Fruit fly (Drosophila melanogaster) whole organism, embryonic: ENCODE results near the gene Cpr.

Source experiments
- Bdp1 ChIP-seq: fragments of 200-800 bp; sonication (Bioruptor generic); optimal IDR thresholded peaks from 3 replicates; lab custom pipeline; 2016; ENCODE audit warnings: missing biosample characterization, missing genetic modification characterization
- Bteb2 ChIP-seq: fragments of 200-800 bp; sonication (Bioruptor generic); optimal IDR thresholded peaks from 2 replicates; lab custom pipeline; 2016; ENCODE audit warnings: missing biosample characterization, missing genetic modification characterization
- C15 ChIP-seq: fragments of 200-800 bp; sonication (Bioruptor generic); IDR thresholded peaks from 3 replicates; pipeline ENCODE4 v1.3.6; 2022; ENCODE audit warnings: missing biosample characterization, missing genetic modification characterization
- CG10366 ChIP-seq: fragments of 200-800 bp; sonication (Bioruptor generic); IDR thresholded peaks from 2 replicates; pipeline ENCODE4 v1.3.6; 2022; ENCODE audit warnings: missing biosample characterization, missing genetic modification characterization
- CG10462 ChIP-seq: fragments of 200-800 bp; sonication (Bioruptor generic); optimal IDR thresholded peaks from 2 replicates; lab custom pipeline; 2016; ENCODE audit warnings: missing biosample characterization, missing genetic modification characterization
- CG10654 ChIP-seq: fragments of 200-800 bp; sonication (Bioruptor generic); optimal IDR thresholded peaks from 2 replicates; lab custom pipeline; 2016; ENCODE audit warnings: missing biosample characterization, missing genetic modification characterization
- CG10959 ChIP-seq: fragments of 200-800 bp; sonication (Bioruptor generic); IDR thresholded peaks from 2 replicates; pipeline ENCODE4 v1.3.6; 2022; ENCODE audit warnings: missing biosample characterization, missing genetic modification characterization
- CG11247 ChIP-seq: fragments of 200-800 bp; sonication (Bioruptor generic); IDR thresholded peaks from 2 replicates; pipeline ENCODE4 v1.3.6; 2022; ENCODE audit warnings: missing biosample characterization, missing genetic modification characterization
- CG14050 ChIP-seq: fragments of 200-800 bp; sonication (Bioruptor generic); IDR thresholded peaks from 3 replicates; pipeline ENCODE4 v1.3.6; 2022; ENCODE audit warnings: missing biosample characterization, missing genetic modification characterization
- CG14965 ChIP-seq: fragments of 200-800 bp; sonication (Bioruptor generic); optimal IDR thresholded peaks from 2 replicates; lab custom pipeline; 2016; ENCODE audit warnings: missing biosample characterization, missing genetic modification characterization, borderline replicate concordance
- CG1602 ChIP-seq: fragments of 200-800 bp; sonication (Bioruptor generic); optimal IDR thresholded peaks from 3 replicates; lab custom pipeline; 2016; ENCODE audit warnings: missing biosample characterization, missing genetic modification characterization
- CG16813 ChIP-seq: fragments of 200-800 bp; sonication (Bioruptor generic); IDR thresholded peaks from 3 replicates; pipeline ENCODE4 v1.3.6; 2022; ENCODE audit warnings: missing biosample characterization, missing genetic modification characterization; ENCODE audit not compliant: partially characterized antibody
- CG18599 ChIP-seq: fragments of 200-800 bp; sonication (Bioruptor generic); optimal IDR thresholded peaks from 3 replicates; lab custom pipeline; 2017; ENCODE audit warnings: missing biosample characterization, missing genetic modification characterization, mild to moderate bottlenecking, moderate library complexity, missing genetic modification reagents
- CG2116 ChIP-seq: fragments of 200-800 bp; sonication (Bioruptor generic); optimal IDR thresholded peaks from 3 replicates; lab custom pipeline; 2018; ENCODE audit warnings: missing biosample characterization, mild to moderate bottlenecking, missing genetic modification characterization
- CG2889 ChIP-seq: fragments of 200-800 bp; sonication (Bioruptor generic); IDR thresholded peaks from 3 replicates; pipeline ENCODE4 v1.3.6; 2022; ENCODE audit warnings: missing biosample characterization, missing genetic modification characterization
- CG3995 ChIP-seq: fragments of 200-800 bp; sonication (Bioruptor generic); optimal IDR thresholded peaks from 3 replicates; lab custom pipeline; 2016; ENCODE audit warnings: missing biosample characterization, missing genetic modification characterization
- CG5245 ChIP-seq: fragments of 200-800 bp; sonication (Bioruptor generic); optimal IDR thresholded peaks from 3 replicates; lab custom pipeline; 2016; ENCODE audit warnings: missing biosample characterization, missing genetic modification characterization
- CG6813 ChIP-seq: fragments of 200-800 bp; sonication (Bioruptor generic); optimal IDR thresholded peaks from 2 replicates; lab custom pipeline; 2017; ENCODE audit warnings: missing biosample characterization, missing genetic modification characterization, mild to moderate bottlenecking, moderate library complexity, missing genetic modification reagents
- CG7372 ChIP-seq: fragments of 200-800 bp; sonication (Bioruptor generic); IDR thresholded peaks from 2 replicates; pipeline ENCODE4 v1.3.6; 2022; ENCODE audit warnings: missing biosample characterization, missing genetic modification characterization
- CG8765 ChIP-seq: fragments of 200-800 bp; sonication (Bioruptor generic); IDR thresholded peaks from 2 replicates; pipeline ENCODE4 v1.3.6; 2022; ENCODE audit warnings: missing biosample characterization, missing genetic modification characterization
- CG8944 ChIP-seq: fragments of 200-800 bp; sonication (Bioruptor generic); optimal IDR thresholded peaks from 3 replicates; lab custom pipeline; 2016; ENCODE audit warnings: missing biosample characterization, missing genetic modification characterization
- Dip3 ChIP-seq: fragments of 200-800 bp; sonication (Bioruptor generic); optimal IDR thresholded peaks from 3 replicates; lab custom pipeline; 2016; ENCODE audit warnings: missing biosample characterization, missing genetic modification characterization
- Dref ChIP-seq: fragments of 200-800 bp; sonication (Bioruptor generic); IDR thresholded peaks from 2 replicates; pipeline ENCODE4 v1.3.6; 2022; ENCODE audit warnings: missing biosample characterization, missing genetic modification characterization
- Eip74EF ChIP-seq, 2 experiments: fragments of 200-800 bp in 1 of 2; fragments of >200 bp in 1 of 2; sonication (Bioruptor generic) in 1 of 2; optimal IDR thresholded peaks; 2 replicates each; lab custom pipeline; 2017 to 2019; ENCODE audit warnings: missing biosample characterization in 2 of 2, missing genetic modification characterization in 2 of 2, mild to moderate bottlenecking in 1 of 2, moderate library complexity in 1 of 2
- Hr78 ChIP-seq, 2 experiments: fragments of 200-800 bp in 1 of 2; fragments of >200 bp in 1 of 2; sonication (Bioruptor generic) in 1 of 2; optimal IDR thresholded peaks; 2 replicates each; lab custom pipeline; 2017 to 2019; ENCODE audit warnings: missing biosample characterization in 2 of 2, missing genetic modification characterization in 2 of 2, mild to moderate bottlenecking in 1 of 2, moderate library complexity in 1 of 2
- MBD-R2 ChIP-seq: fragments of 200-800 bp; sonication (Bioruptor generic); IDR thresholded peaks from 2 replicates; pipeline ENCODE4 v1.3.6; 2022; ENCODE audit warnings: missing biosample characterization, missing genetic modification characterization
- NC2β ChIP-seq: fragments of 200-800 bp; sonication (Bioruptor generic); optimal IDR thresholded peaks from 2 replicates; lab custom pipeline; 2016; ENCODE audit warnings: missing biosample characterization, missing genetic modification characterization
- Opbp ChIP-seq: fragments of 200-800 bp; sonication (Bioruptor generic); IDR thresholded peaks from 3 replicates; pipeline ENCODE4 v1.3.6; 2022; ENCODE audit warnings: missing biosample characterization, missing genetic modification characterization; ENCODE audit not compliant: partially characterized antibody
- Optix ChIP-seq: fragments of 200-800 bp; sonication (Bioruptor generic); IDR thresholded peaks from 3 replicates; pipeline ENCODE4 v1.3.6; 2022; ENCODE audit warnings: missing biosample characterization, missing genetic modification characterization
- Xrp1 ChIP-seq: fragments of 200-800 bp; sonication (Bioruptor generic); IDR thresholded peaks from 2 replicates; pipeline ENCODE4 v1.3.6; 2022; ENCODE audit warnings: missing biosample characterization, missing genetic modification characterization
- bcd ChIP-seq: fragments of 200-800 bp; sonication (Bioruptor generic); optimal IDR thresholded peaks from 2 replicates; lab custom pipeline; 2017; ENCODE audit warnings: missing biosample characterization, mild to moderate bottlenecking, missing genetic modification characterization
- chif ChIP-seq, 2 experiments: fragments of 200-800 bp; sonication (Bioruptor generic); optimal IDR thresholded peaks; 3 replicates each; lab custom pipeline; 2016; ENCODE audit warnings: missing biosample characterization in 2 of 2, missing genetic modification characterization in 2 of 2
- crc ChIP-seq: fragments of 200-800 bp; sonication (Bioruptor generic); optimal IDR thresholded peaks from 2 replicates; lab custom pipeline; 2016; ENCODE audit warnings: missing biosample characterization, missing genetic modification characterization
- crol ChIP-seq: fragments of 200-800 bp; sonication (Bioruptor generic); IDR thresholded peaks from 2 replicates; pipeline ENCODE4 v1.3.6; 2022; ENCODE audit warnings: missing biosample characterization, missing genetic modification characterization
- dimm ChIP-seq: fragments of 200-800 bp; sonication (Bioruptor generic); IDR thresholded peaks from 2 replicates; pipeline ENCODE4 v1.3.6; 2022; ENCODE audit warnings: missing biosample characterization, missing genetic modification characterization
- exex ChIP-seq: fragments of 200-800 bp; sonication (Bioruptor generic); optimal IDR thresholded peaks from 4 replicates; lab custom pipeline; 2018; ENCODE audit warnings: missing biosample characterization, mild to moderate bottlenecking, missing genetic modification characterization, moderate library complexity
- fd96Cb ChIP-seq: fragments of 200-800 bp; sonication (Bioruptor generic); optimal IDR thresholded peaks from 2 replicates; lab custom pipeline; 2018; ENCODE audit warnings: missing biosample characterization, mild to moderate bottlenecking, missing genetic modification characterization, moderate library complexity
- fu2 ChIP-seq: fragments of 200-800 bp; sonication (Bioruptor generic); optimal IDR thresholded peaks from 2 replicates; lab custom pipeline; 2016; ENCODE audit warnings: missing biosample characterization, missing genetic modification characterization
- h ChIP-seq: fragments of >200 bp; optimal IDR thresholded peaks from 2 replicates; lab custom pipeline; 2017
- hkb ChIP-seq, 2 experiments: fragments of 200-800 bp in 1 of 2; fragments of >200 bp in 1 of 2; sonication (Bioruptor generic) in 1 of 2; IDR thresholded peaks in 1 of 2; optimal IDR thresholded peaks in 1 of 2; 2 replicates each; pipeline versions ENCODE4 v1.3.6 to Lab custom; 2017 to 2022; ENCODE audit warnings: missing biosample characterization in 1 of 2, missing genetic modification characterization in 1 of 2
- mam ChIP-seq: fragments of 200-800 bp; sonication (Bioruptor generic); optimal IDR thresholded peaks from 3 replicates; lab custom pipeline; 2016; ENCODE audit warnings: missing biosample characterization, missing genetic modification characterization
- odd ChIP-seq: fragments of 200-800 bp; sonication (Bioruptor generic); optimal IDR thresholded peaks from 2 replicates; lab custom pipeline; 2017; ENCODE audit warnings: missing biosample characterization, mild to moderate bottlenecking, missing genetic modification characterization
- pzg ChIP-seq: fragments of 200-800 bp; sonication (Bioruptor generic); optimal IDR thresholded peaks from 3 replicates; lab custom pipeline; 2018; ENCODE audit warnings: missing biosample characterization, mild to moderate bottlenecking, missing genetic modification characterization, moderate library complexity
- schlank ChIP-seq: fragments of 200-800 bp; sonication (Bioruptor generic); optimal IDR thresholded peaks from 2 replicates; lab custom pipeline; 2018; ENCODE audit warnings: missing biosample characterization, mild to moderate bottlenecking, missing genetic modification characterization
- sd ChIP-seq: fragments of 200-800 bp; sonication (Bioruptor generic); optimal IDR thresholded peaks from 3 replicates; lab custom pipeline; 2018; ENCODE audit warnings: missing biosample characterization, mild to moderate bottlenecking, missing genetic modification characterization, moderate library complexity
- sob ChIP-seq: fragments of 200-800 bp; sonication (Bioruptor generic); IDR thresholded peaks from 2 replicates; pipeline ENCODE4 v1.3.6; 2022; ENCODE audit warnings: missing biosample characterization, missing genetic modification characterization
- stc ChIP-seq: fragments of 200-800 bp; sonication (Bioruptor generic); IDR thresholded peaks from 2 replicates; pipeline ENCODE4 v1.3.6; 2022; ENCODE audit warnings: missing biosample characterization, missing genetic modification characterization
- toy ChIP-seq: fragments of 200-800 bp; sonication (Bioruptor generic); IDR thresholded peaks from 2 replicates; pipeline ENCODE4 v1.3.6; 2022; ENCODE audit warnings: missing biosample characterization, missing genetic modification characterization
- tx ChIP-seq: fragments of 200-800 bp; sonication (Bioruptor generic); optimal IDR thresholded peaks from 2 replicates; lab custom pipeline; 2016; ENCODE audit warnings: missing biosample characterization, missing genetic modification characterization
- vnd ChIP-seq: fragments of 200-800 bp; sonication (Bioruptor generic); IDR thresholded peaks from 3 replicates; pipeline ENCODE4 v1.3.6; 2022; ENCODE audit warnings: missing biosample characterization, missing genetic modification characterization; ENCODE audit not compliant: partially characterized antibody

Cpr gene

DNA sequence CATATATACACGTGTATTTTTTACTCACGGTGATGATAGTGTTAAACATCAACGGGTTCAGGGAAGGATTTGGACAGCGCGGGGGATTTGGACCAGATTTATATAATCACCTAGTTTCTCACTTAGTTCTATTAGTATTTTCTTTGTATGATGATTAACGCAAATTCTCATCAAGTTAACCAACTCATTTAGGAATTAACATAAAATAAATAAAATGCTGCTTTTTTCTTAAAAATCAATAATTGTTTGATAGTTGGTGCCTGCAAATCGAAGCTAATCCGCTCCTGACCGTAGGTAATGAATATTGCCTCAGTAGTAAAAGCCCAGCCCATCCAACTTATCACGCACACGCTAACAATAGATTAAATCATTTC lies 13.2 kb downstream of the Cpr start (continued):
- TF ChIP-seq Bdp1 (GFP tag; lab: Kevin White, UChicago): peak; percentile 57
- TF ChIP-seq dimm (GFP tag; lab: Robert Waterston, UW): peak; percentile 71
- peak; percentile 67 for TF ChIP-seq CG5245 (GFP tag; lab: Kevin White, UChicago)
- TF ChIP-seq C15 (GFP tag; lab: Robert Waterston, UW): peak; percentile 65; the same call in 1 of the 3 replicates
- no peak for TF ChIP-seq h
- peak; percentile 89 for TF ChIP-seq CG7372 (GFP tag; lab: Robert Waterston, UW)
- TF ChIP-seq Bteb2 (GFP tag; lab: Kevin White, UChicago): peak; percentile 80
- TF ChIP-seq toy (GFP tag; lab: Robert Waterston, UW): peak; percentile 82
- peak; percentile 62 for TF ChIP-seq CG8944 (GFP tag; lab: Kevin White, UChicago)
- TF ChIP-seq chif (GFP tag; optimal IDR thresholded peaks at IDR 0.05; lab: Kevin White, UChicago): peak; percentile 73 to 78
- TF ChIP-seq hkb (optimal IDR thresholded peaks at IDR 0.05; lab: Kevin White, UChicago): no peak
- peak; percentile 71 for TF ChIP-seq hkb (GFP tag; IDR thresholded peaks at IDR 0.05; lab: Robert Waterston, UW)
- TF ChIP-seq CG2116: no peak
- peak; percentile 85 for TF ChIP-seq Dip3
- TF ChIP-seq crol (GFP tag; lab: Robert Waterston, UW): no peak
- TF ChIP-seq mam (GFP tag; lab: Kevin White, UChicago): peak; percentile 96
- TF ChIP-seq pzg (GFP tag; lab: Kevin White, UChicago): no peak
- TF ChIP-seq Dref (GFP tag; lab: Robert Waterston, UW): no peak
- peak; percentile 84 for TF ChIP-seq bcd
- TF ChIP-seq CG14050 (GFP tag; lab: Robert Waterston, UW): peak; percentile 70; the same call in 2 of the 3 replicates
- TF ChIP-seq Optix (GFP tag; lab: Robert Waterston, UW): peak; percentile 63; the same call in 2 of the 3 replicates
- peak in 1 of 2 experiments; percentile 60 for TF ChIP-seq Hr78 (GFP tag; optimal IDR thresholded peaks at IDR 0.05; lab: Kevin White, UChicago)
- TF ChIP-seq CG10366: peak; percentile 81
- peak; percentile 51 for TF ChIP-seq odd
- peak; percentile 43 for TF ChIP-seq NC2β (GFP tag; lab: Kevin White, UChicago)
- TF ChIP-seq CG16813 (GFP tag; lab: Robert Waterston, UW): peak; percentile 56; the same call in 2 of the 3 replicates
- peak; percentile 87 for TF ChIP-seq fd96Cb (tag; lab: Kevin White, UChicago)
- TF ChIP-seq CG10462 (GFP tag; lab: Kevin White, UChicago): peak; percentile 68
- peak; percentile 75 for TF ChIP-seq sd (tag; lab: Kevin White, UChicago)
- peak; percentile 44; the same call in 1 of the 2 replicates for TF ChIP-seq CG10959 (GFP tag; lab: Robert Waterston, UW)
- peak; percentile 72 for TF ChIP-seq CG10654
- no peak for TF ChIP-seq vnd (GFP tag; lab: Robert Waterston, UW)
- TF ChIP-seq fu2 (GFP tag; lab: Kevin White, UChicago): peak; percentile 77
- TF ChIP-seq CG2889 (GFP tag; lab: Robert Waterston, UW): peak; percentile 71
- peak; percentile 92 for TF ChIP-seq CG18599 (GFP tag; lab: Kevin White, UChicago)
- TF ChIP-seq CG3995 (GFP tag; lab: Kevin White, UChicago): peak; percentile 44
- TF ChIP-seq CG11247: peak; percentile 81
- peak in 1 of 2 experiments; percentile 72 for TF ChIP-seq Eip74EF (GFP tag; optimal IDR thresholded peaks at IDR 0.05; lab: Kevin White, UChicago)
- peak; percentile 84 for TF ChIP-seq exex (tag; lab: Kevin White, UChicago)
- peak; percentile 77 for TF ChIP-seq CG1602
- TF ChIP-seq Opbp: no peak; the same call in 2 of the 3 replicates
- peak; percentile 69 for TF ChIP-seq CG6813
- TF ChIP-seq stc (GFP tag; lab: Robert Waterston, UW): peak; percentile 77
- peak; percentile 55; the same call in 1 of the 2 replicates for TF ChIP-seq CG8765 (GFP tag; lab: Robert Waterston, UW)
- TF ChIP-seq sob (GFP tag; lab: Robert Waterston, UW): peak; percentile 92
- peak; percentile 78 for TF ChIP-seq crc (GFP tag; lab: Kevin White, UChicago)
- peak; percentile 79 for TF ChIP-seq schlank (tag; lab: Kevin White, UChicago)
- TF ChIP-seq MBD-R2 (GFP tag; lab: Robert Waterston, UW): peak; percentile 50; the same call in 1 of the 2 replicates
- peak; percentile 81 for TF ChIP-seq Xrp1 (GFP tag; lab: Robert Waterston, UW)
- peak; percentile 74 for TF ChIP-seq tx (GFP tag; lab: Kevin White, UChicago)
- TF ChIP-seq CG14965 (GFP tag; lab: Kevin White, UChicago): no peak
